Worm (Caenorhabditis elegans): ENCODE measurements around the gene cash-1.

DNA sequence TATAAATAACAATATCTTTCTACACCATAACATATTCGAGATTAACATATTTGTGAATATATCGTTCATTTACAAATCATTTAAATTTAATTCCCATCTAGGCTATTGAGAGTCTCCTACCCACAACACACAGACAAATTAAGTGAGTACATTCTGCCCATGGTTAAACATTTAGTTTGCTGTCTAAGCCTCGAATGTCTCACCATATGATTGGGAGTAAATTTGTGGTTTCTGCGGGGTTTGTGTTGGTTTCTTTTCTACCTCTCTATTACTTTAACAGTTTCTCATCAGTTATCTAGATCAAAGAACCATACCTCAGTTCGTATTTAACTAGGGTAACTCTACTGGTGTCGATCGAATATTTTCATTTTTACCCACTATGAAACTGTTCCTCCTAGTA lies 36.4 kb downstream of the cash-1 start, which contains the start of gene ugt-2:
- TF ChIP-seq nhr-90 (tag; optimal IDR thresholded peaks at IDR 0.05; ENCODE audit: poor library complexity) (no peak), aly-2 (tag; optimal IDR thresholded peaks at IDR 0.05) (no peak), nhr-85 (tag) (peak; percentile 54), fos-1 (tag; optimal IDR thresholded peaks at IDR 0.05) (no peak), nhr-77 (tag; optimal IDR thresholded peaks at IDR 0.05) (no peak), unc-130 (tag; optimal IDR thresholded peaks at IDR 0.05) (no peak), blmp-1 (tag; optimal IDR thresholded peaks at IDR 0.05) (no peak), lsy-2 (tag; optimal IDR thresholded peaks at IDR 0.05) (no peak), mdl-1 (tag; optimal IDR thresholded peaks at IDR 0.05) (no peak)

Data from whole organism, L1 larva.